Fruit fly (Drosophila melanogaster) whole organism, wandering third instar larva: ENCODE results near the gene Ugt35D1.
A peak's percentile ranks its signal among the peaks of the same experiment; 100 is the strongest.

Experiments used
- Abd-B ChIP-seq: fragments of >200 bp; optimal IDR thresholded peaks from 2 replicates; lab custom pipeline; 2017; ENCODE audit warnings: missing biosample characterization, missing genetic modification characterization
- CG32264 ChIP-seq: fragments of 200-800 bp; sonication (Bioruptor generic); optimal IDR thresholded peaks from 2 replicates; lab custom pipeline; 2016; ENCODE audit warnings: missing biosample characterization, missing genetic modification characterization
- CG9705 ChIP-seq: fragments of 200-800 bp; sonication (Bioruptor generic); optimal IDR thresholded peaks from 2 replicates; lab custom pipeline; 2018; ENCODE audit warnings: missing biosample characterization, mild to moderate bottlenecking, missing genetic modification characterization
- CrebA ChIP-seq: fragments of 200-800 bp; sonication (Bioruptor generic); optimal IDR thresholded peaks from 2 replicates; lab custom pipeline; 2016; ENCODE audit warnings: missing biosample characterization, mild to moderate bottlenecking, missing genetic modification characterization, borderline replicate concordance
- Dfd ChIP-seq: fragments of >200 bp; optimal IDR thresholded peaks from 2 replicates; lab custom pipeline; 2017; ENCODE audit warnings: missing biosample characterization, missing genetic modification characterization
- Dif ChIP-seq: fragments of 200-275, 200-300 bp; sonication (Bioruptor generic); optimal IDR thresholded peaks from 2 replicates; lab custom pipeline; 2018; ENCODE audit warnings: missing biosample characterization, missing genetic modification characterization; ENCODE audit not compliant: partially characterized antibody
- GATAd ChIP-seq: sonication (Bioruptor generic); optimal IDR thresholded peaks from 2 replicates; lab custom pipeline; 2016; ENCODE audit warnings: missing biosample characterization, missing genetic modification characterization
- HLH106 ChIP-seq: fragments of 200-800 bp; optimal IDR thresholded peaks from 3 replicates; lab custom pipeline; 2019; ENCODE audit warnings: missing biosample characterization, mild to moderate bottlenecking, missing genetic modification characterization, moderate library complexity
- Hr78 ChIP-seq: fragments of >200 bp; optimal IDR thresholded peaks from 2 replicates; lab custom pipeline; 2017; ENCODE audit warnings: missing biosample characterization, missing genetic modification characterization
- Hr83 ChIP-seq: fragments of 200-300 bp; sonication (Bioruptor generic); optimal IDR thresholded peaks from 2 replicates; lab custom pipeline; 2016; ENCODE audit warnings: missing biosample characterization, mild to moderate bottlenecking, missing genetic modification characterization, moderate library complexity; ENCODE audit not compliant: poor library complexity, severe bottlenecking
- Jra ChIP-seq: sonication (Bioruptor generic); optimal IDR thresholded peaks from 2 replicates; lab custom pipeline; 2016; ENCODE audit warnings: missing biosample characterization, missing genetic modification characterization
- N ChIP-seq: fragments of >200 bp; optimal IDR thresholded peaks from 2 replicates; lab custom pipeline; 2018; ENCODE audit warnings: missing biosample characterization, missing external identifiers, missing genetic modification characterization
- OdsH ChIP-seq: fragments of 200-800 bp; sonication (Bioruptor generic); optimal IDR thresholded peaks from 2 replicates; lab custom pipeline; 2016; ENCODE audit warnings: missing biosample characterization, mild to moderate bottlenecking, missing genetic modification characterization
- Sp1 ChIP-seq: fragments of 200-800 bp; sonication (Bioruptor generic); optimal IDR thresholded peaks from 3 replicates; lab custom pipeline; 2019; ENCODE audit warnings: missing biosample characterization, mild to moderate bottlenecking, missing genetic modification characterization, moderate library complexity
- Vsx2 ChIP-seq: fragments of 200-300, 225-300 bp; sonication (Bioruptor generic); optimal IDR thresholded peaks from 2 replicates; lab custom pipeline; 2018; ENCODE audit warnings: missing biosample characterization, missing genetic modification characterization; ENCODE audit not compliant: partially characterized antibody
- br ChIP-seq: fragments of 200-800 bp; sonication (Bioruptor generic); optimal IDR thresholded peaks from 2 replicates; lab custom pipeline; 2016; ENCODE audit warnings: missing biosample characterization, missing genetic modification characterization
- brk ChIP-seq: fragments of 200-800 bp; sonication (Bioruptor generic); optimal IDR thresholded peaks from 2 replicates; lab custom pipeline; 2016; ENCODE audit warnings: missing biosample characterization, mild to moderate bottlenecking, missing genetic modification characterization
- dl ChIP-seq, 2 experiments: fragments of 175-275, 200-275 bp in 1 of 2; fragments of 200-275 bp in 1 of 2; sonication (Bioruptor generic); optimal IDR thresholded peaks; lab custom pipeline; 2018; ENCODE audit warnings: mild to moderate bottlenecking in 2 of 2, missing biosample characterization in 2 of 2, missing genetic modification characterization in 2 of 2, moderate library complexity in 2 of 2; ENCODE audit not compliant: partially characterized antibody in 2 of 2, insufficient read depth in 1 of 2
- dsf ChIP-seq: sonication (Bioruptor generic); optimal IDR thresholded peaks from 2 replicates; lab custom pipeline; 2016; ENCODE audit warnings: missing biosample characterization, missing genetic modification characterization, borderline replicate concordance
- ey ChIP-seq: fragments of 200-800 bp; sonication (Bioruptor generic); optimal IDR thresholded peaks from 2 replicates; lab custom pipeline; 2016; ENCODE audit warnings: missing biosample characterization, missing genetic modification characterization
- foxo ChIP-seq, 2 experiments: fragments of 200-800 bp; sonication (Bioruptor generic); optimal IDR thresholded peaks; 2 replicates in 1 of 2; 3 replicates in 1 of 2; lab custom pipeline; 2016 to 2017; ENCODE audit warnings: missing biosample characterization in 2 of 2, missing genetic modification characterization in 2 of 2
- fru ChIP-seq: fragments of 200-800 bp; sonication (Bioruptor generic); optimal IDR thresholded peaks from 3 replicates; lab custom pipeline; 2016; ENCODE audit warnings: missing biosample characterization, mild to moderate bottlenecking, missing genetic modification characterization
- h ChIP-seq: fragments of 200-800 bp; sonication (Bioruptor generic); optimal IDR thresholded peaks from 3 replicates; lab custom pipeline; 2016; ENCODE audit warnings: missing biosample characterization, mild to moderate bottlenecking, missing genetic modification characterization
- jim ChIP-seq: fragments of 175-275, 200-325 bp; sonication (Bioruptor generic); optimal IDR thresholded peaks from 2 replicates; lab custom pipeline; 2016; ENCODE audit warnings: missing biosample characterization, mild to moderate bottlenecking, missing genetic modification characterization
- lola ChIP-seq: fragments of >200 bp; optimal IDR thresholded peaks from 2 replicates; lab custom pipeline; 2017; ENCODE audit warnings: missing biosample characterization, missing genetic modification characterization
- pan ChIP-seq: fragments of >200 bp; optimal IDR thresholded peaks from 2 replicates; lab custom pipeline; 2017
- psq ChIP-seq: fragments of 200-800 bp; sonication (Bioruptor generic); optimal IDR thresholded peaks from 3 replicates; lab custom pipeline; 2017; ENCODE audit warnings: missing biosample characterization, mild to moderate bottlenecking, missing genetic modification characterization, moderate library complexity
- rgr ChIP-seq: fragments of 200-800 bp; sonication (Bioruptor generic); optimal IDR thresholded peaks from 3 replicates; lab custom pipeline; 2016; ENCODE audit warnings: missing biosample characterization, mild to moderate bottlenecking, missing genetic modification characterization
- sv ChIP-seq: fragments of 200-800 bp; sonication (Bioruptor generic); optimal IDR thresholded peaks from 3 replicates; lab custom pipeline; 2016; ENCODE audit warnings: missing biosample characterization, missing genetic modification characterization
- tai ChIP-seq: sonication (Bioruptor generic); optimal IDR thresholded peaks from 2 replicates; lab custom pipeline; 2016; ENCODE audit warnings: missing biosample characterization, missing genetic modification characterization
- usp ChIP-seq: fragments of >200 bp; optimal IDR thresholded peaks from 2 replicates; lab custom pipeline; 2017; ENCODE audit warnings: missing biosample characterization, missing genetic modification characterization
- woc ChIP-seq: sonication (Bioruptor generic); optimal IDR thresholded peaks from 2 replicates; lab custom pipeline; 2016; ENCODE audit warnings: missing biosample characterization, mild to moderate bottlenecking, missing genetic modification characterization

The Ugt35D1 gene

dm6 chr3R:31381216-31381688, 13.9 kb downstream of the Ugt35D1 start:
- TF ChIP-seq br (GFP tag; lab: Kevin White, UChicago) (peak; percentile 80), psq (GFP tag; lab: Kevin White, UChicago) (peak; percentile 63), sv (GFP tag; lab: Kevin White, UChicago) (no peak), Jra (GFP tag; lab: Kevin White, UChicago) (no peak), Hr78 (GFP tag; lab: Kevin White, UChicago) (no peak), fru (GFP tag; lab: Kevin White, UChicago) (peak; percentile 84), ey (GFP tag; lab: Kevin White, UChicago) (peak; percentile 67), Sp1 (GFP tag; lab: Kevin White, UChicago) (peak; percentile 76), Hr83 (GFP tag; lab: Kevin White, UChicago) (no peak), pan (lab: Kevin White, UChicago) (peak; percentile 42), rgr (peak; percentile 76), Vsx2 (GFP tag; lab: Kevin White, UChicago) (no peak), lola (no peak), Abd-B (GFP tag; lab: Kevin White, UChicago) (no peak), h (peak; percentile 54), CG32264 (GFP tag; lab: Kevin White, UChicago) (peak; percentile 35), woc (GFP tag; lab: Kevin White, UChicago) (peak; percentile 33), OdsH (GFP tag; lab: Kevin White, UChicago) (peak; percentile 59), N (GFP tag; lab: Kevin White, UChicago) (no peak), foxo (GFP tag; optimal IDR thresholded peaks at IDR 0.05; lab: Kevin White, UChicago) (peak; percentile 21 to 67), CG9705 (GFP tag; lab: Kevin White, UChicago) (no peak), HLH106 (peak; percentile 58), Dfd (no peak), GATAd (no peak), Dif (no peak), dsf (GFP tag; lab: Kevin White, UChicago) (no peak)

dm6 chr3R:31380489-31380888, 14.6 kb downstream of the Ugt35D1 start:
- TF ChIP-seq tai (GFP tag; lab: Kevin White, UChicago), result no peak
- TF ChIP-seq Abd-B (GFP tag; lab: Kevin White, UChicago), result no peak
- TF ChIP-seq Vsx2 (GFP tag; lab: Kevin White, UChicago), result no peak
- no peak for TF ChIP-seq jim
- TF ChIP-seq fru (GFP tag; lab: Kevin White, UChicago), result no peak
- no peak for TF ChIP-seq psq (GFP tag; lab: Kevin White, UChicago)
- TF ChIP-seq CrebA (GFP tag; lab: Kevin White, UChicago), result no peak
- TF ChIP-seq usp (GFP tag; lab: Kevin White, UChicago), result no peak
- no peak for TF ChIP-seq sv (GFP tag; lab: Kevin White, UChicago)
- TF ChIP-seq dl (GFP tag; optimal IDR thresholded peaks at IDR 0.05; lab: Kevin White, UChicago; ENCODE audit: insufficient read depth in 1 of 2, partially characterized antibody in 2 of 2), result no peak

- TF ChIP-seq pan (lab: Kevin White, UChicago) (no peak), Abd-B (GFP tag; lab: Kevin White, UChicago) (no peak), Jra (GFP tag; lab: Kevin White, UChicago) (no peak), CG32264 (GFP tag; lab: Kevin White, UChicago) (no peak), CrebA (GFP tag; lab: Kevin White, UChicago) (no peak), Hr83 (GFP tag; lab: Kevin White, UChicago) (no peak)
Observed at dm6 chr3R:31372127-31372526, 23.0 kb downstream of the Ugt35D1 start, which contains the start of gene gskt. TSS of gene gskt (plus strand) at chr3R:31372427.

- TF ChIP-seq Abd-B (GFP tag; lab: Kevin White, UChicago) (no peak), Dfd (peak; percentile 93)
Observed at dm6 chr3R:31370204-31370603, 24.9 kb downstream of the Ugt35D1 start.

dm6 chr3R:31369054-31369453, 26.1 kb downstream of the Ugt35D1 start:
- TF ChIP-seq brk (GFP tag; lab: Kevin White, UChicago) (no peak), Abd-B (GFP tag; lab: Kevin White, UChicago) (no peak), woc (GFP tag; lab: Kevin White, UChicago) (no peak), OdsH (GFP tag; lab: Kevin White, UChicago) (no peak), h (no peak)
